Worm (Caenorhabditis elegans) whole organism, L4 larva: Measurements from ENCODE around the gene fsn-1.

Source experiments
- lsy-2 ChIP-seq, 2 experiments: fragments of 150-350 bp in 1 of 2; sonication (generic microtip) in 1 of 2; optimal IDR thresholded peaks; 2 replicates each; lab custom pipeline; 2014 to 2017; ENCODE audit warnings: missing biosample characterization in 2 of 2, missing genetic modification characterization in 2 of 2
- mdt-29 ChIP-seq: fragments of 200-800 bp; sonication (Bioruptor generic); IDR thresholded peaks from 2 replicates; pipeline ENCODE4 v1.3.6; 2022; ENCODE audit warnings: missing genetic modification reagents, missing genetic modification characterization, missing compliant biosample characterization
- nhr-41 ChIP-seq: fragments of 200-800 bp; sonication (Bioruptor generic); IDR thresholded peaks from 2 replicates; pipeline ENCODE4 v1.3.6; 2022; ENCODE audit warnings: missing genetic modification reagents, missing genetic modification characterization, missing compliant biosample characterization

fsn-1 gene

ce11 chrIII:4987666-4988065 is 50.5 kb downstream of the fsn-1 start:
- TF ChIP-seq nhr-41 (no peak), lsy-2 (tag; optimal IDR thresholded peaks at IDR 0.05; lab: Kevin White, UChicago) (peak in 1 of 2 experiments; percentile 4), mdt-29 (GFP tag; lab: Robert Waterston, UW) (no peak)
